Worm (Caenorhabditis elegans) whole organism, L2 larva: ENCODE results near the gene hosl-1.

ENCODE experiments used
- F13H6.1 ChIP-seq: sonication (generic microtip); optimal IDR thresholded peaks from 2 replicates; lab custom pipeline; 2016; ENCODE audit warnings: missing genetic modification characterization, missing compliant biosample characterization
- Y55F3AM.14 ChIP-seq: fragments of 200-800 bp; sonication (Bioruptor generic); optimal IDR thresholded peaks from 2 replicates; lab custom pipeline; 2018; ENCODE audit warnings: mild to moderate bottlenecking, missing genetic modification characterization, missing compliant biosample characterization
- alr-1 ChIP-seq: fragments of 150-350 bp; optimal IDR thresholded peaks from 2 replicates; lab custom pipeline; 2014; ENCODE audit warnings: missing biosample characterization, missing genetic modification characterization
- blmp-1 ChIP-seq: sonication (generic microtip); optimal IDR thresholded peaks from 2 replicates; lab custom pipeline; 2017; ENCODE audit warnings: missing genetic modification characterization, mild to moderate bottlenecking, missing compliant biosample characterization, antibody characterized with exemption, moderate library complexity; ENCODE audit not compliant: insufficient read depth
- ceh-82 ChIP-seq: fragments of 150-350 bp; optimal IDR thresholded peaks from 2 replicates; lab custom pipeline; 2014; ENCODE audit warnings: missing biosample characterization, missing genetic modification characterization
- fos-1 ChIP-seq: fragments of 150-350 bp; optimal IDR thresholded peaks from 2 replicates; lab custom pipeline; 2014; ENCODE audit warnings: missing biosample characterization, missing genetic modification characterization
- lin-13 ChIP-seq: fragments of 150-350 bp; optimal IDR thresholded peaks from 2 replicates; lab custom pipeline; 2014; ENCODE audit warnings: missing biosample characterization, missing genetic modification reagents, missing genetic modification characterization
- lsy-2 ChIP-seq, 2 experiments: fragments of 150-350 bp in 1 of 2; sonication (generic microtip) in 1 of 2; optimal IDR thresholded peaks; 2 replicates each; lab custom pipeline; 2014 to 2017; ENCODE audit warnings: missing biosample characterization in 2 of 2, missing genetic modification characterization in 2 of 2
- mbf-1 ChIP-seq: sonication (generic microtip); optimal IDR thresholded peaks from 2 replicates; lab custom pipeline; 2017; ENCODE audit warnings: missing biosample characterization, missing genetic modification characterization
- nhr-10 ChIP-seq: sonication (generic microtip); optimal IDR thresholded peaks from 2 replicates; lab custom pipeline; 2017; ENCODE audit warnings: missing biosample characterization, missing genetic modification characterization
- nhr-12 ChIP-seq: fragments of 150-350 bp; optimal IDR thresholded peaks from 2 replicates; lab custom pipeline; 2014; ENCODE audit warnings: missing biosample characterization, missing genetic modification characterization
- nhr-129 ChIP-seq: fragments of 150-350 bp; optimal IDR thresholded peaks from 2 replicates; lab custom pipeline; 2014; ENCODE audit warnings: missing biosample characterization, missing genetic modification characterization
- nhr-237 ChIP-seq: fragments of 150-350 bp; optimal IDR thresholded peaks from 2 replicates; lab custom pipeline; 2014; ENCODE audit warnings: missing biosample characterization, missing genetic modification characterization
- sma-3 ChIP-seq: sonication (generic microtip); optimal IDR thresholded peaks from 2 replicates; lab custom pipeline; 2016; ENCODE audit warnings: missing genetic modification reagents, missing genetic modification characterization, missing compliant biosample characterization
- unc-62 ChIP-seq: fragments of 150-350 bp; optimal IDR thresholded peaks from 2 replicates; lab custom pipeline; 2014; ENCODE audit warnings: missing biosample characterization, missing genetic modification reagents, missing genetic modification characterization
- ztf-4 ChIP-seq: fragments of 150-350 bp; optimal IDR thresholded peaks from 2 replicates; lab custom pipeline; 2014; ENCODE audit warnings: missing biosample characterization, missing genetic modification characterization

hosl-1 gene

DNA sequence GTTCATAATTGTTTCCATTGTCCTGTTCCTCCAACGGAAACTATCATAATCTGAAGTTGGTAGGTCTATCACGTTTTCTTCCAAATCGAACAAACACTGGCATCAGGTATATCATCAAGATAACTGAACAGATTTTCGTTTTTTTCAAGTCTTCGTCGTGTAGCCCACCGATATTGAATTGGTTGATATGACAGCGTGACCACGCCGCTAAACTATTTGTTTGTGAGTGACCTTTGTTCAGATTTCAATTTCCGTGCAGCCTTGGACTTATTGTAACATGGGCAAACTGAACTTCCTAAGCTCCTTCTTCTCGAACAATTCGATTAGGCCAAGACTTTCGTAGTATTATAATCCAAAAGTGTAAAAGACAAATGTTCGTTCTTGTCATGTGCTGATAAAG is 48.7 kb downstream of the hosl-1 start:
- TF ChIP-seq fos-1 (tag; lab: Kevin White, UChicago) (no peak), nhr-237 (tag; lab: Kevin White, UChicago) (no peak), alr-1 (tag; lab: Kevin White, UChicago) (no peak), lin-13 (GFP tag; lab: Kevin White, UChicago) (no peak), nhr-12 (tag; lab: Kevin White, UChicago) (no peak), F13H6.1 (no peak), sma-3 (GFP tag; lab: Kevin White, UChicago) (no peak), lsy-2 (tag; optimal IDR thresholded peaks at IDR 0.05; lab: Kevin White, UChicago) (no peak), ztf-4 (no peak), nhr-129 (tag; lab: Kevin White, UChicago) (no peak), nhr-10 (no peak), Y55F3AM.14 (GFP tag; lab: Kevin White, UChicago) (no peak), ceh-82 (tag; lab: Kevin White, UChicago) (no peak)

DNA sequence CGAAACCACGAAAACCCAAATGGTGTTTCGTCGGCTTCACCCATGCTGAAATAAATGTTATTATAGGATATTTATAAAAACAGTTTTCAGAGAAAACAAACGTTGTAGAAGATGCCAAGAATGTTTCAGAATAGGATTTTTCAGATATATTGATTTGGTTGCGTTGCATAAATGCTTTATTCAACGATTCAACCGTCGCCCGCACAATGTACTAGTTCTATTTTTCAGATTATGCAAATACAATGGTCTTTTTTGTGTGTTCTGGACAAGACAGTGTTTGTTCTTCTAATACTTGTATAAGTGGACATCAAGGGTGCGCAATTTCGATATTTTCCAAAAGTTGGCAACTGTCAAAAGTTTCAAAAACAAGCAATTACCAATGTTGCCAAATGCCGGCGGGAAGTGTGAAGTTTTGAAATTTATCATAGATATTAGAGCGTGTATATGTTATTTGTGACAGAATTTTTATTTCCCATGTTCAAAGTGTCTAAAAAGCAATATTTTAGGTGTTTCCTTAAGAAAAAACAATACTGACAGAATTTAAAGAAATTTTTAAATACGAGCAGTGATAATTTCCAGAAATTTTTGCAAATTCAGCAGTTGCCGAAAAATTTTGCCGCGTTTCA is 54.3 kb downstream of the hosl-1 start, which contains the start of gene K02G10.5:
Gene K02G10.5 (minus strand): TSS at position 51 of the 626 bp plus-strand sequence.
- TF ChIP-seq blmp-1 (tag; lab: Kevin White, UChicago) (no peak), mbf-1 (tag; lab: Kevin White, UChicago) (no peak), unc-62 (no peak)
